Fruit fly (Drosophila melanogaster) whole organism, embryonic: Measurements from ENCODE around the gene Ufsp2.

Source experiments
- Awh ChIP-seq: fragments of 200-800 bp; sonication (Bioruptor generic); IDR thresholded peaks from 2 replicates; pipeline ENCODE4, ENCODE4 v1.3.6; 2022; ENCODE audit warnings: missing biosample characterization, missing genetic modification characterization
- BtbVII ChIP-seq: fragments of 200-800 bp; sonication (Bioruptor generic); optimal IDR thresholded peaks from 3 replicates; lab custom pipeline; 2017; ENCODE audit warnings: missing biosample characterization, mild to moderate bottlenecking, missing genetic modification characterization
- CG10274 ChIP-seq: fragments of 200-800 bp; sonication (Bioruptor generic); optimal IDR thresholded peaks from 3 replicates; lab custom pipeline; 2017; ENCODE audit warnings: missing biosample characterization, mild to moderate bottlenecking, missing genetic modification characterization
- CG10543 ChIP-seq: fragments of 200-800 bp; sonication (Bioruptor generic); optimal IDR thresholded peaks from 3 replicates; lab custom pipeline; 2017; ENCODE audit warnings: missing biosample characterization, mild to moderate bottlenecking, missing genetic modification characterization, moderate library complexity
- CG11504 ChIP-seq: fragments of 200-800 bp; sonication (Bioruptor generic); optimal IDR thresholded peaks from 3 replicates; lab custom pipeline; 2019; ENCODE audit warnings: missing biosample characterization, mild to moderate bottlenecking, missing genetic modification characterization, moderate library complexity
- CG11723 ChIP-seq: fragments of 200-800 bp; sonication (Bioruptor generic); optimal IDR thresholded peaks from 2 replicates; lab custom pipeline; 2017; ENCODE audit warnings: missing biosample characterization, mild to moderate bottlenecking, missing genetic modification characterization
- CG13624 ChIP-seq: fragments of 200-800 bp; sonication (Bioruptor generic); optimal IDR thresholded peaks from 2 replicates; lab custom pipeline; 2016; ENCODE audit warnings: missing biosample characterization, missing genetic modification characterization
- CG18619 ChIP-seq: fragments of 200-800 bp; sonication (Bioruptor generic); optimal IDR thresholded peaks from 3 replicates; lab custom pipeline; 2017; ENCODE audit warnings: missing biosample characterization, mild to moderate bottlenecking, missing genetic modification characterization
- CG2712 ChIP-seq: fragments of 200-800 bp; optimal IDR thresholded peaks from 3 replicates; lab custom pipeline; 2019; ENCODE audit warnings: missing biosample characterization, mild to moderate bottlenecking, missing genetic modification characterization, moderate library complexity
- CG31388 ChIP-seq: fragments of 200-800 bp; sonication (Bioruptor generic); optimal IDR thresholded peaks from 2 replicates; lab custom pipeline; 2016; ENCODE audit warnings: missing biosample characterization, missing genetic modification characterization
- CG34422 ChIP-seq: fragments of 200-800 bp; sonication (Bioruptor generic); IDR thresholded peaks from 3 replicates; pipeline ENCODE4 v1.3.6; 2022; ENCODE audit warnings: missing biosample characterization, missing genetic modification characterization
- CG42726 ChIP-seq: fragments of 200-800 bp; sonication (Bioruptor generic); IDR thresholded peaks from 2 replicates; pipeline ENCODE4 v1.3.6; 2022; ENCODE audit warnings: missing biosample characterization, missing genetic modification characterization; ENCODE audit not compliant: partially characterized antibody
- CG43689 ChIP-seq: fragments of 200-800 bp; sonication (Bioruptor generic); IDR thresholded peaks from 2 replicates; pipeline ENCODE4 v1.3.6; 2022; ENCODE audit warnings: missing biosample characterization, missing genetic modification characterization
- CG6654 ChIP-seq: fragments of 200-800 bp; sonication (Bioruptor generic); optimal IDR thresholded peaks from 2 replicates; lab custom pipeline; 2017; ENCODE audit warnings: missing biosample characterization, mild to moderate bottlenecking, missing genetic modification characterization
- CG6791 ChIP-seq: fragments of 200-800 bp; sonication (Bioruptor generic); IDR thresholded peaks from 3 replicates; pipeline ENCODE4 v1.3.6; 2022; ENCODE audit warnings: missing biosample characterization, missing genetic modification characterization; ENCODE audit not compliant: partially characterized antibody
- CG8281 ChIP-seq: fragments of 200-800 bp; sonication (Bioruptor generic); optimal IDR thresholded peaks from 2 replicates; lab custom pipeline; 2018; ENCODE audit warnings: missing biosample characterization, mild to moderate bottlenecking, missing genetic modification characterization, moderate library complexity
- D19B ChIP-seq: fragments of 200-800 bp; sonication (Bioruptor generic); optimal IDR thresholded peaks from 2 replicates; lab custom pipeline; 2017; ENCODE audit warnings: missing biosample characterization, mild to moderate bottlenecking, missing genetic modification characterization
- Dad ChIP-seq: fragments of 200-800 bp; sonication (Bioruptor generic); optimal IDR thresholded peaks from 3 replicates; lab custom pipeline; 2016; ENCODE audit warnings: missing biosample characterization, missing genetic modification characterization
- E2f1 ChIP-seq: fragments of 200-800 bp; sonication (Bioruptor generic); IDR thresholded peaks from 2 replicates; pipeline ENCODE4 v1.3.6; 2022; ENCODE audit warnings: missing biosample characterization, missing genetic modification characterization
- Eip74EF ChIP-seq, 2 experiments: fragments of 200-800 bp in 1 of 2; fragments of >200 bp in 1 of 2; sonication (Bioruptor generic) in 1 of 2; optimal IDR thresholded peaks; 2 replicates each; lab custom pipeline; 2017 to 2019; ENCODE audit warnings: missing biosample characterization in 2 of 2, missing genetic modification characterization in 2 of 2, mild to moderate bottlenecking in 1 of 2, moderate library complexity in 1 of 2
- HmgD ChIP-seq: fragments of 200-800 bp; sonication (Bioruptor generic); optimal IDR thresholded peaks from 3 replicates; lab custom pipeline; 2016; ENCODE audit warnings: missing biosample characterization, missing genetic modification characterization
- Hr78 ChIP-seq, 2 experiments: fragments of 200-800 bp in 1 of 2; fragments of >200 bp in 1 of 2; sonication (Bioruptor generic) in 1 of 2; optimal IDR thresholded peaks; 2 replicates each; lab custom pipeline; 2017 to 2019; ENCODE audit warnings: missing biosample characterization in 2 of 2, missing genetic modification characterization in 2 of 2, mild to moderate bottlenecking in 1 of 2, moderate library complexity in 1 of 2
- Lpt ChIP-seq: fragments of >200 bp; optimal IDR thresholded peaks from 2 replicates; lab custom pipeline; 2018; ENCODE audit warnings: missing biosample characterization, missing genetic modification characterization
- NC2β ChIP-seq: fragments of 200-800 bp; sonication (Bioruptor generic); optimal IDR thresholded peaks from 2 replicates; lab custom pipeline; 2016; ENCODE audit warnings: missing biosample characterization, missing genetic modification characterization
- Nf-YA ChIP-seq: fragments of 200-800 bp; sonication (Bioruptor generic); IDR thresholded peaks from 2 replicates; pipeline ENCODE4 v1.3.6; 2022; ENCODE audit warnings: missing biosample characterization, missing genetic modification characterization
- Pdp1 ChIP-seq, 2 experiments: fragments of 200-800 bp; sonication (Bioruptor generic); optimal IDR thresholded peaks; 3 replicates each; lab custom pipeline; 2016; ENCODE audit warnings: missing biosample characterization in 2 of 2, missing genetic modification characterization in 2 of 2, mild to moderate bottlenecking in 1 of 2, moderate library complexity in 1 of 2
- Sry-β ChIP-seq: fragments of 200-800 bp; sonication (Bioruptor generic); optimal IDR thresholded peaks from 2 replicates; lab custom pipeline; 2018; ENCODE audit warnings: missing biosample characterization, mild to moderate bottlenecking, missing genetic modification characterization, moderate library complexity
- abd-A ChIP-seq: fragments of 200-800 bp; sonication (Bioruptor generic); optimal IDR thresholded peaks from 3 replicates; lab custom pipeline; 2019; ENCODE audit warnings: missing biosample characterization, mild to moderate bottlenecking, missing genetic modification characterization, moderate library complexity
- ash1 ChIP-seq: fragments of 200-800 bp; sonication (Bioruptor generic); optimal IDR thresholded peaks from 2 replicates; lab custom pipeline; 2018; ENCODE audit warnings: missing biosample characterization, mild to moderate bottlenecking, missing genetic modification characterization
- cas ChIP-seq: fragments of 200-800 bp; sonication (Bioruptor generic); IDR thresholded peaks from 2 replicates; pipeline ENCODE4 v1.3.6; 2022; ENCODE audit warnings: missing biosample characterization, missing genetic modification characterization
- crp ChIP-seq, 2 experiments: fragments of 200-800 bp; sonication (Bioruptor generic); optimal IDR thresholded peaks; 2 replicates in 1 of 2; 3 replicates in 1 of 2; lab custom pipeline; 2017; ENCODE audit warnings: missing biosample characterization in 2 of 2, missing genetic modification characterization in 2 of 2, mild to moderate bottlenecking in 1 of 2, moderate library complexity in 1 of 2
- eve ChIP-seq, 2 experiments: fragments of >200 bp; optimal IDR thresholded peaks; 2 replicates each; lab custom pipeline; 2017; ENCODE audit warnings: missing biosample characterization in 2 of 2, missing genetic modification characterization in 2 of 2
- ewg ChIP-seq: fragments of 200-800 bp; sonication (Bioruptor generic); optimal IDR thresholded peaks from 3 replicates; lab custom pipeline; 2017; ENCODE audit warnings: mild to moderate bottlenecking, missing biosample characterization, missing genetic modification reagents, missing genetic modification characterization
- fd102C ChIP-seq: fragments of 200-800 bp; sonication (Bioruptor generic); optimal IDR thresholded peaks from 2 replicates; lab custom pipeline; 2018; ENCODE audit warnings: missing biosample characterization, mild to moderate bottlenecking, missing genetic modification characterization, moderate library complexity
- fru ChIP-seq: fragments of >200 bp; optimal IDR thresholded peaks from 2 replicates; lab custom pipeline; 2017
- gem ChIP-seq: fragments of 200-800 bp; sonication (Bioruptor generic); optimal IDR thresholded peaks from 2 replicates; lab custom pipeline; 2019; ENCODE audit warnings: missing biosample characterization, mild to moderate bottlenecking, missing genetic modification characterization, moderate library complexity
- hb ChIP-seq: fragments of 200-800 bp; sonication (Bioruptor generic); IDR thresholded peaks from 3 replicates; pipeline ENCODE4 v1.3.6; 2022; ENCODE audit warnings: missing biosample characterization, missing genetic modification characterization; ENCODE audit not compliant: partially characterized antibody
- ken ChIP-seq: fragments of 200-800 bp; sonication (Bioruptor generic); IDR thresholded peaks from 3 replicates; pipeline ENCODE4 v1.3.6; 2022; ENCODE audit warnings: missing biosample characterization, missing genetic modification characterization
- klu ChIP-seq: fragments of 200-800 bp; sonication (Bioruptor generic); IDR thresholded peaks from 2 replicates; pipeline ENCODE4 v1.3.6; 2022; ENCODE audit warnings: missing biosample characterization, missing genetic modification characterization
- mirr ChIP-seq: fragments of 200-800 bp; sonication (Bioruptor generic); optimal IDR thresholded peaks from 3 replicates; lab custom pipeline; 2018; ENCODE audit warnings: missing biosample characterization, mild to moderate bottlenecking, missing genetic modification characterization
- nom ChIP-seq: fragments of 200-800 bp; sonication (Bioruptor generic); optimal IDR thresholded peaks from 2 replicates; lab custom pipeline; 2017; ENCODE audit warnings: missing biosample characterization, missing genetic modification characterization, mild to moderate bottlenecking, moderate library complexity, missing genetic modification reagents
- row ChIP-seq: fragments of 200-800 bp; sonication (Bioruptor generic); IDR thresholded peaks from 3 replicates; pipeline ENCODE4 v1.3.6; 2022; ENCODE audit warnings: missing biosample characterization, missing genetic modification characterization
- run ChIP-seq: fragments of 200-800 bp; sonication (Bioruptor generic); optimal IDR thresholded peaks from 3 replicates; lab custom pipeline; 2018; ENCODE audit warnings: missing biosample characterization, mild to moderate bottlenecking, missing genetic modification characterization
- sens ChIP-seq: fragments of 200-800 bp; sonication (Bioruptor generic); peaks from one replicate; lab custom pipeline; 2016; ENCODE audit warnings: missing biosample characterization, missing genetic modification characterization
- sisA ChIP-seq: fragments of 200-800 bp; sonication (Bioruptor generic); IDR thresholded peaks from 2 replicates; pipeline ENCODE4 v1.3.6; 2022; ENCODE audit warnings: missing biosample characterization, missing genetic modification characterization
- slbo ChIP-seq: fragments of 200-800 bp; sonication (Bioruptor generic); IDR thresholded peaks from 2 replicates; pipeline ENCODE4 v1.3.6; 2022; ENCODE audit warnings: missing biosample characterization, missing genetic modification characterization
- stwl ChIP-seq: fragments of 200-800 bp; sonication (Bioruptor generic); optimal IDR thresholded peaks from 3 replicates; lab custom pipeline; 2018; ENCODE audit warnings: missing biosample characterization, mild to moderate bottlenecking, missing genetic modification characterization, moderate library complexity
- vfl ChIP-seq: fragments of 200-800 bp; sonication (Bioruptor generic); optimal IDR thresholded peaks from 2 replicates; lab custom pipeline; 2016; ENCODE audit warnings: missing biosample characterization, missing genetic modification characterization
- zen2 ChIP-seq: fragments of 200-800 bp; sonication (Bioruptor generic); IDR thresholded peaks from 3 replicates; pipeline ENCODE4 v1.3.6; 2022; ENCODE audit warnings: missing biosample characterization, missing genetic modification characterization; ENCODE audit not compliant: partially characterized antibody

Ufsp2 gene

DNA sequence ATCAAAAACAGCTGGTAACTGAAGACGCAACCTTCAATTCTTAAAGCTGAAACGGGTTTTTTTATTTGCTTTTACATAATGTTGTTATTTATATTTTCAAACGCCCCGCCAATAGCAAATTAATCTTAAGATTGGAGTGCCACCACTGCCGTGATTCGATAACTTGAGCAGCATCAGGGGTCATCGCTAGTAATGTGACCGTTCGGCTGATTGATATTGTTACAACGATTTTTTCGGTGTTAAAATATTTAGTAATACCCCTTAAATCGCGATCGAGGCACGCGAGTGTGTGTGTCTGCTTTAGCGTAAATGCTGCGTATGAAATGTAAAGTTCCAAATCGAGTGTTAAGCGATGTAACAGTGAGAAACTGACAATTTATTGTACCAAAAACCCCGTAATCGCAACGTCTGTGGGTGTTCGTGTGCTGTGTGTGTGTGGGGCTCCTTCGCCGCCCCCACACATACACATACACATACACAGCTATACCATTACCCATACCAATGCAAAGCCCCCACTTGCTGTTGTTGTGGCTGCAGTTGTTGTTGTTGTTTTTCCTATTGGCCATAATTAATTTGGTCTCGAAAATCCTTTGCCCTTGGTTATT lies 10.4 kb upstream of the Ufsp2 start, which contains the start of gene dop (continued):
- TF ChIP-seq Sry-β = peak; percentile 27
- no peak for TF ChIP-seq CG10274 (GFP tag; lab: Kevin White, UChicago)
- no peak for TF ChIP-seq CG2712 (tag; lab: Kevin White, UChicago)
- TF ChIP-seq klu = no peak; the same call in 1 of the 2 replicates
- peak; percentile 52; the same call in 2 of the 3 replicates for TF ChIP-seq CG6791 (GFP tag; lab: Robert Waterston, UW)
- peak; percentile 7 for TF ChIP-seq vfl (GFP tag; lab: Kevin White, UChicago)
- peak; percentile 78 for TF ChIP-seq D19B (GFP tag; lab: Kevin White, UChicago)
- no peak for TF ChIP-seq crp (GFP tag; optimal IDR thresholded peaks at IDR 0.05; lab: Kevin White, UChicago)
- TF ChIP-seq CG8281 = no peak
- no peak for TF ChIP-seq Eip74EF (GFP tag; optimal IDR thresholded peaks at IDR 0.05; lab: Kevin White, UChicago)
- TF ChIP-seq CG42726 (GFP tag; lab: Robert Waterston, UW) = no peak
- no peak for TF ChIP-seq fru
- no peak for TF ChIP-seq nom (GFP tag; lab: Kevin White, UChicago)
- no peak; the same call in 2 of the 3 replicates for TF ChIP-seq zen2 (GFP tag; lab: Robert Waterston, UW)
- no peak for TF ChIP-seq Dad (GFP tag; lab: Kevin White, UChicago)
- peak; percentile 13 for TF ChIP-seq NC2β (GFP tag; lab: Kevin White, UChicago)
- no peak for TF ChIP-seq CG10543
- TF ChIP-seq ken (GFP tag; lab: Robert Waterston, UW) = no peak
- TF ChIP-seq Pdp1 (GFP tag; optimal IDR thresholded peaks at IDR 0.05; lab: Kevin White, UChicago) = peak in 1 of 2 experiments; percentile 90
- peak; percentile 58; the same call in 2 of the 3 replicates for TF ChIP-seq row (GFP tag; lab: Robert Waterston, UW)
- TF ChIP-seq cas = no peak
- no peak for TF ChIP-seq hb (GFP tag; lab: Robert Waterston, UW)
- no peak for TF ChIP-seq CG31388 (GFP tag; lab: Kevin White, UChicago)
- no peak for TF ChIP-seq Nf-YA (GFP tag; lab: Robert Waterston, UW)
- TF ChIP-seq CG6654 (GFP tag; lab: Kevin White, UChicago) = no peak
- no peak for TF ChIP-seq fd102C (GFP tag; lab: Kevin White, UChicago)
- no peak for TF ChIP-seq abd-A
- TF ChIP-seq Lpt (GFP tag; lab: Kevin White, UChicago) = no peak
- no peak for TF ChIP-seq Awh
- no peak for TF ChIP-seq CG11504 (tag; lab: Kevin White, UChicago)
- TF ChIP-seq mirr = no peak
- TF ChIP-seq Hr78 (GFP tag; optimal IDR thresholded peaks at IDR 0.05; lab: Kevin White, UChicago) = no peak
- peak; percentile 34; the same call in 1 of the 2 replicates for TF ChIP-seq slbo (GFP tag; lab: Robert Waterston, UW)
- peak; percentile 55 for TF ChIP-seq HmgD (GFP tag; lab: Kevin White, UChicago)
- peak; percentile 80 for TF ChIP-seq sens (GFP tag; lab: Kevin White, UChicago)
- TF ChIP-seq sisA (GFP tag; lab: Robert Waterston, UW) = no peak
- no peak for TF ChIP-seq CG43689 (GFP tag; lab: Robert Waterston, UW)
- no peak for TF ChIP-seq CG11723 (GFP tag; lab: Kevin White, UChicago)
- TF ChIP-seq CG18619 (GFP tag; lab: Kevin White, UChicago) = no peak
- no peak for TF ChIP-seq E2f1 (GFP tag; lab: Robert Waterston, UW)
- TF ChIP-seq BtbVII (GFP tag; lab: Kevin White, UChicago) = no peak
- no peak for TF ChIP-seq CG34422
- no peak for TF ChIP-seq eve (GFP tag; optimal IDR thresholded peaks at IDR 0.05; lab: Kevin White, UChicago)
- peak; percentile 33 for TF ChIP-seq gem (tag; lab: Kevin White, UChicago)
- TF ChIP-seq run (tag; lab: Kevin White, UChicago) = no peak
- TF ChIP-seq ash1 (GFP tag; lab: Kevin White, UChicago) = no peak
- no peak for TF ChIP-seq ewg (GFP tag; lab: Kevin White, UChicago)
- no peak for TF ChIP-seq CG13624 (GFP tag; lab: Kevin White, UChicago)
- TF ChIP-seq stwl = peak; percentile 53
